Worm (Caenorhabditis elegans): ENCODE measurements around the gene F10C2.4.

F10C2.4 gene

DNA sequence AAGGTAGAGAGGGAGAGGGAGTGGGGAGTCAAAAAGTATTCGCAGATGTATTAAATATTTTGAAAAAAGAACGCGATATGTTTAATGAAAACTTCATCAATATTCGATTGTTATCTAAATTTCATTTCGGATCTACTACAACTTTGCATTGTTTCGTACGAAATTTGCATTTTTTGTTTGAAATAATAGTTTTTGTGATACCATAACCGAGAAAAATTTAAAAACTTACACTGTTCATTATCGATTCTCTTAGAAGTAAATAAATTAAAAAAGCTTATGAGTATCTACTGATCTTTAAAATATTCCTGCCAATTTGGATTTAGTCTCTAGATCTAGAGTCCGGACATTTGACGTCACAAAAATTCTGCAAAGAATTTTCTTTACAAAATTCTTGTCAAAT is 38.9 kb downstream of the F10C2.4 start, which contains the start of gene R07B7.9:
R07B7.9 (minus strand) TSS at position 101 of the 400 bp plus-strand sequence.
- no peak for TF ChIP-seq flt-1 (GFP tag; IDR thresholded peaks at IDR 0.05)
- no peak for TF ChIP-seq sea-1 (GFP tag; conservative IDR thresholded peaks at IDR 0.05)
- no peak for TF ChIP-seq tra-4 (tag; optimal IDR thresholded peaks at IDR 0.05)
- TF ChIP-seq tbx-11 (GFP tag; IDR thresholded peaks at IDR 0.05): no peak
- no peak for TF ChIP-seq tbx-37 (GFP tag; conservative IDR thresholded peaks at IDR 0.05)
- no peak for TF ChIP-seq hnd-1 (tag; optimal IDR thresholded peaks at IDR 0.05)
- TF ChIP-seq ceh-13 (GFP tag; optimal IDR thresholded peaks at IDR 0.05): no peak
- TF ChIP-seq pes-1 (GFP tag; IDR thresholded peaks at IDR 0.05): no peak
- TF ChIP-seq ets-7 (tag; optimal IDR thresholded peaks at IDR 0.05): no peak
- TF ChIP-seq ceh-36 (tag; optimal IDR thresholded peaks at IDR 0.05): no peak
- no peak for TF ChIP-seq hmg-4 (GFP tag; optimal IDR thresholded peaks at IDR 0.05)
- TF ChIP-seq aly-1 (tag; optimal IDR thresholded peaks at IDR 0.05): no peak
- no peak for TF ChIP-seq F13C5.2 (tag; optimal IDR thresholded peaks at IDR 0.05)
- no peak for TF ChIP-seq scrt-1 (GFP tag; IDR thresholded peaks at IDR 0.05)
- no peak for TF ChIP-seq hmbx-1 (tag; optimal IDR thresholded peaks at IDR 0.05)
- TF ChIP-seq ama-1 (optimal IDR thresholded peaks at IDR 0.05): no peak

DNA sequence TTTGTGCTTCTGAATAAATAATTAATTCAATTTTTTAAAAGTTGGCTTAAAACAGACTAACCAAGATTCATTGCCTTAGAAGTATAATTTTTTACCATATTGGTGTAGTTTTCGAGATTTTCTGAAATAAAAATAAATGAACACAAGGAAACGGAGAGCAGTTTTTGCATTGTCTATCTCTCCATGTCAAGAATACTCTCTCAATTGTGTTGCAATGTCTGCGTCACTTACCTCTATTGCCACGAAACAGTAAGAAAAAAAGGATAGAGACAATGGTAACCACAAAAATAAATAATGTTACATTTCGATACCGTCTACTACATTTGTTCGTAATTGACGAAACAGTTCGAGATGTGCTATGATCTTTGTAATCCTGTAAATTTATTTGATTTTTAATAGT is 41.6 kb downstream of the F10C2.4 start, which contains the start of gene R07B7.10:
R07B7.10 (plus strand) TSS at position 285 of the 400 bp plus-strand sequence.
- TF ChIP-seq tbx-11 (GFP tag; IDR thresholded peaks at IDR 0.05): no peak
- no peak for TF ChIP-seq ceh-36 (tag; optimal IDR thresholded peaks at IDR 0.05)
- no peak for TF ChIP-seq tra-4 (tag; optimal IDR thresholded peaks at IDR 0.05)

DNA sequence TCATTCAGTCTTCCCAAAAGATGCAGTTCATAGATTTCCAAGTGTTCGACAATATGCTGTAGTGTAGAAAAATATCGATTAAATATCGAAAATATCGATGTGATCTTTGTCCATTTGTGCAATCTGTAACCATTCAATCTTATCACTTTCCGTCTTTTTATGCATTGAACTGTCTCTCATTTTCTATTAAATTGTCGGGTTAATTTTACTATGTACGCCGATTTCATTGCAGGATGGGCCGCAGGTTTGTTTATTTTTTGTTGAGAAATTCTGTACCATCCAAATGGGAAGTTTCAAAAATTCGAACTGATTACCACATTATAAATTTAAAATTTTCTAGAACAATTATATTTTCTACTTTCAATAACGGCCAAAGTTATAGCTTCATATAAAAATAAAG is 42.9 kb downstream of the F10C2.4 start, which contains the start of gene R07B7.8:
R07B7.8 (minus strand) TSS at position 101 of the 400 bp plus-strand sequence.
- TF ChIP-seq hmbx-1 (tag; optimal IDR thresholded peaks at IDR 0.05): no peak

DNA sequence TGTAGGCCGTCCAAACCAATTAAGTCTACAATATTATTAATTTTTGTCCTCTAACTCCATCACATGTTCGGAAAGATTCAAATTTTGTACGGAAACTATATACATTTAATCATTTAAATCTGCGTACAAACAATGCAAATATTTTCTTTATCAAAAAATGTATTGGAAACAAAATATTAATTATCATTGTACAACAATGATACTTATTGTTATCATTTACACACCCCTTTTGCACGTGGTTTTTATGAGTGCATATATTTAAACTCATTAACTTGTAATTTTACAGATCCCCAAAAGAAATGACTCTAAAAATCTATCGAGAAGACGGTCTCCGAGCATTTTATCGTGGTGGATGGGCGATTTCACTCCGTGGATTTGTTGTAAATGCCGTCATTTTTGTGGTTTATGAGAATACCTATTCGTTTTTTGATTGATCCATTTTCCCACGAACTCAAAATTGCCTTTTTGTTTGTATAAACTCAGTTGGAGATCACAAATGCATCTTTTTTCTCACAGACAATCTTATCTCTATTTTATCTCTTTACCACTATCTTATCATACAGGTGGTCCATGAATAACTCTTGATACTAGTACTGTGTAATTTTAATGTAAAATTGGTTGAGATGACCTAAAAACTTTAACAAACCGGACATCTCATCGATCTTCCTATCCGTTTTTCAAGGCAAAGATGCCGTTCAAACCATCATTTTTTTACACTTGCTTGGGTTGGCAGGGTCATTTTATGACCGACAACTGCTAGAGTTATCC is 44.7 kb downstream of the F10C2.4 start:
- TF ChIP-seq aly-1 (tag; optimal IDR thresholded peaks at IDR 0.05) (no peak), hmg-4 (GFP tag; optimal IDR thresholded peaks at IDR 0.05) (no peak), ets-7 (tag; optimal IDR thresholded peaks at IDR 0.05) (no peak), sea-1 (GFP tag; conservative IDR thresholded peaks at IDR 0.05) (no peak), flt-1 (GFP tag; IDR thresholded peaks at IDR 0.05) (no peak), tbx-37 (GFP tag; conservative IDR thresholded peaks at IDR 0.05) (no peak), tra-4 (tag; optimal IDR thresholded peaks at IDR 0.05) (no peak), pes-1 (GFP tag; IDR thresholded peaks at IDR 0.05) (no peak), scrt-1 (GFP tag; IDR thresholded peaks at IDR 0.05) (no peak), tbx-11 (GFP tag; IDR thresholded peaks at IDR 0.05) (no peak), ama-1 (optimal IDR thresholded peaks at IDR 0.05) (no peak), B0310.2 (tag; optimal IDR thresholded peaks at IDR 0.05) (no peak)

DNA sequence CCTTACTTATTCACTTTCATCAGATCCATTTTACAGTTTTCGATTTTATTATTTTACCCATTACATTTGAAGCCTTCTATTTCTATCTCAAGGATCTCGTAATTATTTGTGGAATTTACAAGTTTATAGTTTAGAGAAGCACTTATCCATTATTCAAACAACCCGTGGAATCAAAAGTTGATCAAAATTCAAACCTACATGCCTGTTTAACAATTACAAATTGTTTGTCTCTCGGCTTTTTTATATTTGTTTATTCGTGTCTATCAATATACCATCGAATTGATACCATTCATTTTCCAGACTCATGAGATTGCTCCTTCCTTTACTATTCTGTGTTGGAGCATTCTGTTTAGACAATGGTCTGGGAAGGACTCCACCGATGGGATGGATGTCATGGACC is 45.6 kb downstream of the F10C2.4 start, which contains the start of gene gana-1:
gana-1 (plus strand) TSS at position 301 of the 400 bp plus-strand sequence.
- TF ChIP-seq hmbx-1 (tag; optimal IDR thresholded peaks at IDR 0.05) (no peak), tbx-37 (GFP tag; conservative IDR thresholded peaks at IDR 0.05) (no peak), F13C5.2 (tag; optimal IDR thresholded peaks at IDR 0.05) (no peak), tbx-11 (GFP tag; IDR thresholded peaks at IDR 0.05) (no peak), ama-1 (optimal IDR thresholded peaks at IDR 0.05) (no peak), scrt-1 (GFP tag; IDR thresholded peaks at IDR 0.05) (no peak), B0310.2 (tag; optimal IDR thresholded peaks at IDR 0.05) (no peak), flt-1 (GFP tag; IDR thresholded peaks at IDR 0.05) (no peak), hnd-1 (tag; optimal IDR thresholded peaks at IDR 0.05) (no peak), pes-1 (GFP tag; IDR thresholded peaks at IDR 0.05) (no peak)

DNA sequence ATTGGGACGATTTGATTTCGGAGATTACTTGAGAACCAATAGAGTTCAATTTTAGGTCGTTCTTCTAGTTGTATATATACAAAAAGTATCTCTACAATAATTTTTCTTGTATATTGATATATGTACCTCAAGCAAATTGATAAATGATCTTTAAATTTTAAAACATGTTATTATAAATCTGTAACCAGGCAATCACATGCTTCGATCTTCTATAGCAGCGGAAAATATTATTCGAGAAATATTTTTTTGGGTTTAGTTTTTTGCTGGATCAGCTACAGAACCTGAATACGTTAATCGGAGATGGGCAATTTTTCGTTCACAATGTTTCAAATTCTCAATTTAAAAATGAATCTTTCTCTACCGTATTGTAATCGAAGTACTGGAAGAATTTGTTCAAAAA is 47.4 kb downstream of the F10C2.4 start, which contains the start of gene R07B7.12:
R07B7.12 (plus strand) TSS at position 301 of the 400 bp plus-strand sequence.
- TF ChIP-seq ceh-13 (GFP tag; optimal IDR thresholded peaks at IDR 0.05): no peak
- TF ChIP-seq hmbx-1 (tag; optimal IDR thresholded peaks at IDR 0.05): no peak
- no peak for TF ChIP-seq B0310.2 (tag; optimal IDR thresholded peaks at IDR 0.05)
- no peak for TF ChIP-seq ets-7 (tag; optimal IDR thresholded peaks at IDR 0.05)
- no peak for TF ChIP-seq ceh-36 (tag; optimal IDR thresholded peaks at IDR 0.05)
- no peak for TF ChIP-seq tra-4 (tag; optimal IDR thresholded peaks at IDR 0.05)
- no peak for TF ChIP-seq aly-1 (tag; optimal IDR thresholded peaks at IDR 0.05)
- TF ChIP-seq F13C5.2 (tag; optimal IDR thresholded peaks at IDR 0.05): no peak
- no peak for TF ChIP-seq pes-1 (GFP tag; IDR thresholded peaks at IDR 0.05)
- no peak for TF ChIP-seq ama-1 (optimal IDR thresholded peaks at IDR 0.05)
- no peak for TF ChIP-seq scrt-1 (GFP tag; IDR thresholded peaks at IDR 0.05)
- TF ChIP-seq flt-1 (GFP tag; IDR thresholded peaks at IDR 0.05): no peak
- TF ChIP-seq sea-1 (GFP tag; conservative IDR thresholded peaks at IDR 0.05): no peak
- no peak for TF ChIP-seq hnd-1 (tag; optimal IDR thresholded peaks at IDR 0.05)
- TF ChIP-seq hmg-4 (GFP tag; optimal IDR thresholded peaks at IDR 0.05): no peak
- TF ChIP-seq tbx-37 (GFP tag; conservative IDR thresholded peaks at IDR 0.05): no peak

DNA sequence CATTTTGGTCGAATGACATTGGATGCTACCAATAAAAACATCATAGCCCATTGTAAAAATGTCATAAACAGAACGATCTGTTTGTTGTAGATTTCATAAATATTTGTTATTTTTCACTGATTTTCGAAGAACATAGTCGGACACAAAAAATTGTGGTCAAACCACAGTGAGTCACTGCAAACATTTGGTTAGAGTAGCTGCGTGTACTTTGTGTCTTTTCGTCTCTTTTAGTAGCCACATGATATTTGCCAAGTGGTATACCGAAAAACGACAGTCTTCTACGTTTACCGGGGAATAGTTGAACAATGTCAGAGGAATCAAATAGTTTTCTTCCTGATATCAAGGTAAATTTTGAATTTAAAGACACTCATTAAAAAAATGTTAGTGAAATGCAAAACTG is 50.4 kb downstream of the F10C2.4 start, which contains the start of gene nhr-206:
nhr-206 (plus strand) TSS at position 248 of the 400 bp plus-strand sequence.
- no peak for TF ChIP-seq ceh-13 (GFP tag; optimal IDR thresholded peaks at IDR 0.05)
- no peak for TF ChIP-seq tra-4 (tag; optimal IDR thresholded peaks at IDR 0.05)
- no peak for TF ChIP-seq F13C5.2 (tag; optimal IDR thresholded peaks at IDR 0.05)
- TF ChIP-seq scrt-1 (GFP tag; IDR thresholded peaks at IDR 0.05): no peak
- no peak for TF ChIP-seq hmbx-1 (tag; optimal IDR thresholded peaks at IDR 0.05)
- no peak for TF ChIP-seq B0310.2 (tag; optimal IDR thresholded peaks at IDR 0.05)
- no peak for TF ChIP-seq tbx-11 (GFP tag; IDR thresholded peaks at IDR 0.05)
- TF ChIP-seq ets-7 (tag; optimal IDR thresholded peaks at IDR 0.05): no peak
- TF ChIP-seq sea-1 (GFP tag; conservative IDR thresholded peaks at IDR 0.05): no peak
